Fruit fly (Drosophila melanogaster) S2 (cell line): ENCODE data around the gene Btnd.

Source experiments
- CG8478 ChIP-seq: fragments of >200 bp; optimal IDR thresholded peaks from 2 replicates; lab custom pipeline; 2018
- CTCF ChIP-seq, 2 experiments: fragments of >200 bp; optimal IDR thresholded peaks; 2 replicates each; lab custom pipeline; 2018

Btnd gene

dm6 chrX:6231764-6232163, 12.6 kb upstream of the Btnd start:
- no peak for TF ChIP-seq CG8478 (lab: Kevin White, UChicago)

dm6 chrX:6225472-6226049, 6.4 kb upstream of the Btnd start, which contains the start of gene dtn:
Gene dtn, plus strand, starts transcription at chrX:6225647.
- no peak for TF ChIP-seq CG8478 (lab: Kevin White, UChicago)
- TF ChIP-seq CTCF (optimal IDR thresholded peaks at IDR 0.05; lab: Kevin White, UChicago), result no peak

- no peak for TF ChIP-seq CG8478 (lab: Kevin White, UChicago)
Observed at dm6 chrX:6224225-6225190, 5.4 kb upstream of the Btnd start, which contains the start of gene sqh. Gene sqh, minus strand, starts transcription at chrX:6225140.

dm6 chrX:6219845-6220345, 768 bp upstream of the Btnd start, which contains the start of gene Efr:
Gene Efr, plus strand, starts transcription at chrX:6219957.
- TF ChIP-seq CG8478 (lab: Kevin White, UChicago), result no peak
- TF ChIP-seq CTCF (optimal IDR thresholded peaks at IDR 0.05; lab: Kevin White, UChicago), result no peak

dm6 chrX:6216650-6217049, 2.5 kb downstream of the Btnd start:
- TF ChIP-seq CTCF (optimal IDR thresholded peaks at IDR 0.05; lab: Kevin White, UChicago) (no peak), CG8478 (lab: Kevin White, UChicago) (no peak)

dm6 chrX:6205099-6205498, 14.0 kb downstream of the Btnd start:
- no peak for TF ChIP-seq CG8478 (lab: Kevin White, UChicago)
- TF ChIP-seq CTCF (optimal IDR thresholded peaks at IDR 0.05; lab: Kevin White, UChicago), result no peak

- TF ChIP-seq CTCF (optimal IDR thresholded peaks at IDR 0.05; lab: Kevin White, UChicago) (no peak), CG8478 (lab: Kevin White, UChicago) (no peak)
Observed at dm6 chrX:6202509-6202979, 16.6 kb downstream of the Btnd start, which contains the start of gene vanin-like. Gene vanin-like, minus strand, starts transcription at chrX:6202559.

- TF ChIP-seq CTCF (optimal IDR thresholded peaks at IDR 0.05; lab: Kevin White, UChicago), result no peak
- TF ChIP-seq CG8478 (lab: Kevin White, UChicago), result no peak
Observed at dm6 chrX:6201459-6201858, 17.7 kb downstream of the Btnd start.

- TF ChIP-seq CTCF (optimal IDR thresholded peaks at IDR 0.05; lab: Kevin White, UChicago) (no peak), CG8478 (lab: Kevin White, UChicago) (no peak)
Observed at dm6 chrX:6199791-6200190, 19.3 kb downstream of the Btnd start, which contains the start of gene CG43090. Gene CG43090, minus strand, starts transcription at chrX:6199891.

dm6 chrX:6198554-6198953, 20.6 kb downstream of the Btnd start, which contains the start of gene CG32751:
Gene CG32751, minus strand, starts transcription at chrX:6198654.
- TF ChIP-seq CTCF (optimal IDR thresholded peaks at IDR 0.05; lab: Kevin White, UChicago) (no peak), CG8478 (lab: Kevin White, UChicago) (no peak)

dm6 chrX:6196339-6196738, 22.8 kb downstream of the Btnd start, which contains the start of gene CG32750:
Gene CG32750, minus strand, starts transcription at chrX:6196439.
- no peak for TF ChIP-seq CTCF (optimal IDR thresholded peaks at IDR 0.05; lab: Kevin White, UChicago)
- TF ChIP-seq CG8478 (lab: Kevin White, UChicago), result no peak

- TF ChIP-seq CTCF (optimal IDR thresholded peaks at IDR 0.05; lab: Kevin White, UChicago) (no peak), CG8478 (lab: Kevin White, UChicago) (no peak)
Observed at dm6 chrX:6193183-6193810, 25.8 kb downstream of the Btnd start.

- TF ChIP-seq CTCF (optimal IDR thresholded peaks at IDR 0.05; lab: Kevin White, UChicago) (no peak), CG8478 (lab: Kevin White, UChicago) (no peak)
Observed at dm6 chrX:6192332-6192731, 26.8 kb downstream of the Btnd start, which contains the start of gene Ca-alpha1T. Gene Ca-alpha1T, minus strand, starts transcription at chrX:6192483.

- TF ChIP-seq CTCF (optimal IDR thresholded peaks at IDR 0.05; lab: Kevin White, UChicago), result no peak
Observed at dm6 chrX:6179428-6179827, 39.7 kb downstream of the Btnd start.
